Fruit fly (Drosophila melanogaster): ENCODE data around the gene TTLL3A.

Gene TTLL3A

dm6 chr2L:6789358-6789757 lies 49.4 kb upstream of the TTLL3A start (continued):
- TF ChIP-seq en (GFP tag; optimal IDR thresholded peaks at IDR 0.05) = no peak
- no peak for TF ChIP-seq esg (GFP tag; conservative IDR thresholded peaks at IDR 0.05)
- no peak for TF ChIP-seq CG12391 (tag; optimal IDR thresholded peaks at IDR 0.05)
- TF ChIP-seq pfk (GFP tag; optimal IDR thresholded peaks at IDR 0.05) = no peak
- no peak for TF ChIP-seq chif (GFP tag; optimal IDR thresholded peaks at IDR 0.05)
- TF ChIP-seq Nf-YC (tag; optimal IDR thresholded peaks at IDR 0.05) = peak; percentile 15
- no peak for TF ChIP-seq CG3407 (GFP tag; optimal IDR thresholded peaks at IDR 0.05)
- TF ChIP-seq crp (GFP tag; optimal IDR thresholded peaks at IDR 0.05) = no peak
- peak in 1 of 2 experiments; percentile 2 for TF ChIP-seq bsh (GFP tag; optimal IDR thresholded peaks at IDR 0.05)
- no peak for TF ChIP-seq CG42726 (GFP tag; IDR thresholded peaks at IDR 0.05; ENCODE audit: partially characterized antibody)
- peak; percentile 70 for TF ChIP-seq sug (tag; optimal IDR thresholded peaks at IDR 0.05)
- no peak for TF ChIP-seq insv (GFP tag; optimal IDR thresholded peaks at IDR 0.05)
- no peak for TF ChIP-seq unpg (GFP tag; optimal IDR thresholded peaks at IDR 0.05)
- TF ChIP-seq Hey (tag; optimal IDR thresholded peaks at IDR 0.05) = peak; percentile 31
- no peak for TF ChIP-seq B-H1 (GFP tag; IDR thresholded peaks at IDR 0.05)
- no peak for TF ChIP-seq CG15601 (tag; optimal IDR thresholded peaks at IDR 0.05)
- peak; percentile 30 for TF ChIP-seq CG2678 (tag; optimal IDR thresholded peaks at IDR 0.05)
- no peak for TF ChIP-seq Antp (GFP tag; optimal IDR thresholded peaks at IDR 0.05)
- no peak for TF ChIP-seq aop (GFP tag; IDR thresholded peaks at IDR 0.05)
- TF ChIP-seq nerfin-1 (tag; optimal IDR thresholded peaks at IDR 0.05) = no peak
- no peak for TF ChIP-seq CG7839 (tag; optimal IDR thresholded peaks at IDR 0.05)
- no peak for TF ChIP-seq CG12299 (tag; optimal IDR thresholded peaks at IDR 0.05)
- TF ChIP-seq CG10654 (GFP tag; optimal IDR thresholded peaks at IDR 0.05) = no peak
- no peak for TF ChIP-seq zf30C (GFP tag; optimal IDR thresholded peaks at IDR 0.05)
- TF ChIP-seq B-H2 (GFP tag; optimal IDR thresholded peaks at IDR 0.05) = no peak
- TF ChIP-seq CG3163 (GFP tag; optimal IDR thresholded peaks at IDR 0.05) = no peak
- TF ChIP-seq BtbVII (GFP tag; optimal IDR thresholded peaks at IDR 0.05) = peak; percentile 25
- TF ChIP-seq Opbp (GFP tag; IDR thresholded peaks at IDR 0.05; ENCODE audit: partially characterized antibody) = no peak
- no peak for TF ChIP-seq CG10959 (GFP tag; IDR thresholded peaks at IDR 0.05)
- TF ChIP-seq Dad (GFP tag; optimal IDR thresholded peaks at IDR 0.05) = no peak
- no peak for TF ChIP-seq Hand (GFP tag; optimal IDR thresholded peaks at IDR 0.05)
- TF ChIP-seq Hr3 (GFP tag; optimal IDR thresholded peaks at IDR 0.05) = no peak
- no peak for TF ChIP-seq Stat92E (GFP tag; optimal IDR thresholded peaks at IDR 0.05)
- TF ChIP-seq jigr1 (GFP tag; IDR thresholded peaks at IDR 0.05) = no peak
- no peak for TF ChIP-seq CG4617 (GFP tag; optimal IDR thresholded peaks at IDR 0.05; ENCODE audit: borderline replicate concordance)
- no peak for TF ChIP-seq trem (tag; optimal IDR thresholded peaks at IDR 0.05)
- peak; percentile 31 for TF ChIP-seq cwo (GFP tag; optimal IDR thresholded peaks at IDR 0.05)
- peak; percentile 27 for TF ChIP-seq sd (tag; optimal IDR thresholded peaks at IDR 0.05)
- TF ChIP-seq CG34376 (GFP tag; optimal IDR thresholded peaks at IDR 0.05) = peak; percentile 96
- no peak for TF ChIP-seq Sox102F (GFP tag; optimal IDR thresholded peaks at IDR 0.05)
- no peak for TF ChIP-seq ci (GFP tag; IDR thresholded peaks at IDR 0.05)
- TF ChIP-seq sens (GFP tag) = peak; percentile 73
- no peak for TF ChIP-seq her (GFP tag; optimal IDR thresholded peaks at IDR 0.05)
- no peak for TF ChIP-seq HHEX (GFP tag; optimal IDR thresholded peaks at IDR 0.05)
- TF ChIP-seq CG34422 (GFP tag; IDR thresholded peaks at IDR 0.05) = no peak
- TF ChIP-seq Usf (GFP tag; optimal IDR thresholded peaks at IDR 0.05) = no peak
- TF ChIP-seq jumu (GFP tag; optimal IDR thresholded peaks at IDR 0.05) = no peak
- TF ChIP-seq CG11093 (GFP tag; IDR thresholded peaks at IDR 0.05) = no peak
- no peak for TF ChIP-seq CG30020 (tag; optimal IDR thresholded peaks at IDR 0.05)
- peak; percentile 88 for TF ChIP-seq mirr (GFP tag; optimal IDR thresholded peaks at IDR 0.05)
- TF ChIP-seq Max (GFP tag; optimal IDR thresholded peaks at IDR 0.05) = no peak
